Worm (Caenorhabditis elegans) whole organism, young adult: ENCODE data around the gene aat-7.

ENCODE experiments used
- B0019.2 ChIP-seq: fragments of 200-800 bp; sonication (Bioruptor generic); conservative IDR thresholded peaks from 2 replicates; pipeline ENCODE4 v1.3.6; 2022; ENCODE audit warnings: missing genetic modification reagents, missing genetic modification characterization, missing compliant biosample characterization
- F22D6.2 ChIP-seq: sonication (generic microtip); optimal IDR thresholded peaks from 2 replicates; lab custom pipeline; 2016; ENCODE audit warnings: mild to moderate bottlenecking, missing genetic modification characterization, missing compliant biosample characterization
- F37B4.10 ChIP-seq: fragments of 200-800 bp; sonication (Bioruptor generic); IDR thresholded peaks from 2 replicates; pipeline ENCODE4 v1.3.6; 2022; ENCODE audit warnings: missing genetic modification characterization, missing compliant biosample characterization
- F49E8.2 ChIP-seq: sonication (generic microtip); optimal IDR thresholded peaks from 3 replicates; lab custom pipeline; 2017; ENCODE audit warnings: missing genetic modification characterization, mild to moderate bottlenecking, missing compliant biosample characterization, antibody characterized with exemption, moderate library complexity; ENCODE audit not compliant: insufficient read depth
- F55B11.4 ChIP-seq: sonication (generic microtip); optimal IDR thresholded peaks from 2 replicates; lab custom pipeline; 2016; ENCODE audit warnings: missing compliant biosample characterization, missing genetic modification characterization, borderline replicate concordance; ENCODE audit not compliant: insufficient read depth
- F57A8.1 ChIP-seq: fragments of 200-800 bp; sonication (Bioruptor generic); optimal IDR thresholded peaks from 2 replicates; lab custom pipeline; 2018; ENCODE audit warnings: mild to moderate bottlenecking, missing genetic modification characterization, moderate library complexity, missing compliant biosample characterization
- Y67H2A.10 ChIP-seq: fragments of 200-800 bp; sonication (Bioruptor generic); conservative IDR thresholded peaks from 2 replicates; pipeline ENCODE4 v1.3.6; 2022; ENCODE audit warnings: missing genetic modification reagents, missing genetic modification characterization, missing compliant biosample characterization
- Y79H2A.3 ChIP-seq: fragments of 200-800 bp; sonication (Bioruptor generic); conservative IDR thresholded peaks from 2 replicates; pipeline ENCODE4 v1.3.6; 2022; ENCODE audit warnings: missing genetic modification reagents, missing genetic modification characterization, missing compliant biosample characterization
- ama-1 ChIP-seq, 3 experiments: fragments of 150-350 bp in 1 of 3; sonication (generic microtip) in 2 of 3; optimal IDR thresholded peaks; 2 replicates each; lab custom pipeline; 2014 to 2018; ENCODE audit warnings: missing biosample characterization in 2 of 3, missing genetic modification characterization in 2 of 3, missing genetic modification reagents in 2 of 3
- cebp-2 ChIP-seq: fragments of 200-800 bp; sonication (Bioruptor generic); IDR thresholded peaks from 2 replicates; pipeline ENCODE4 v1.3.6; 2022; ENCODE audit warnings: missing genetic modification characterization, missing compliant biosample characterization
- ceh-100 ChIP-seq: fragments of 200-800 bp; sonication (Bioruptor generic); IDR thresholded peaks from 2 replicates; pipeline ENCODE4 v1.3.6; 2022; ENCODE audit warnings: missing genetic modification reagents, missing genetic modification characterization, missing compliant biosample characterization
- ceh-40 ChIP-seq: fragments of 200-800 bp; sonication (Bioruptor generic); IDR thresholded peaks from 2 replicates; pipeline ENCODE4 v1.3.6; 2022; ENCODE audit warnings: missing genetic modification characterization, missing compliant biosample characterization
- ceh-58 ChIP-seq: fragments of 200-800 bp; sonication (Bioruptor generic); IDR thresholded peaks from 2 replicates; pipeline ENCODE4 v1.3.6; 2022; ENCODE audit warnings: missing genetic modification characterization, missing compliant biosample characterization
- ceh-79 ChIP-seq: sonication (generic microtip); optimal IDR thresholded peaks from 2 replicates; lab custom pipeline; 2017; ENCODE audit warnings: mild to moderate bottlenecking, missing genetic modification characterization, missing compliant biosample characterization
- ceh-91 ChIP-seq: fragments of 200-800 bp; sonication (Bioruptor generic); IDR thresholded peaks from 2 replicates; pipeline ENCODE4 v1.3.6; 2022; ENCODE audit warnings: missing genetic modification reagents, missing genetic modification characterization, missing compliant biosample characterization
- die-1 ChIP-seq: sonication (generic microtip); optimal IDR thresholded peaks from 2 replicates; lab custom pipeline; 2016; ENCODE audit warnings: missing genotype, mild to moderate bottlenecking, missing genetic modification characterization, missing compliant biosample characterization
- efl-1 ChIP-seq: fragments of 150-350 bp; optimal IDR thresholded peaks from 2 replicates; lab custom pipeline; 2014; ENCODE audit warnings: missing biosample characterization, missing genetic modification reagents, missing genetic modification characterization
- fkh-3 ChIP-seq: sonication (generic microtip); optimal IDR thresholded peaks from 2 replicates; lab custom pipeline; 2016; ENCODE audit warnings: mild to moderate bottlenecking, missing genetic modification characterization, missing compliant biosample characterization
- hlh-26 ChIP-seq: fragments of 200-800 bp; sonication (Bioruptor generic); conservative IDR thresholded peaks from 2 replicates; pipeline ENCODE4 v1.3.6; 2022; ENCODE audit warnings: missing genetic modification reagents, missing genetic modification characterization, missing compliant biosample characterization
- hrde-1 ChIP-seq: sonication (generic microtip); optimal IDR thresholded peaks from 2 replicates; lab custom pipeline; 2016; ENCODE audit warnings: missing genetic modification characterization, mild to moderate bottlenecking, missing compliant biosample characterization, moderate library complexity, missing genotype, missing genetic modification reagents, borderline replicate concordance
- hsf-1 ChIP-seq: fragments of 200-800 bp; sonication (Bioruptor generic); IDR thresholded peaks from 2 replicates; pipeline ENCODE4 v1.3.6; 2022; ENCODE audit warnings: missing genetic modification reagents, missing genetic modification characterization, missing compliant biosample characterization
- lag-1 ChIP-seq: fragments of 200-800 bp; sonication (Bioruptor generic); IDR thresholded peaks from 2 replicates; pipeline ENCODE4 v1.3.6; 2022; ENCODE audit warnings: missing genetic modification reagents, missing genetic modification characterization, missing compliant biosample characterization
- let-526 ChIP-seq: fragments of 200-800 bp; sonication (Bioruptor generic); IDR thresholded peaks from 2 replicates; pipeline ENCODE4 v1.3.6; 2022; ENCODE audit warnings: missing genetic modification reagents, missing genetic modification characterization, missing compliant biosample characterization
- lin-54 ChIP-seq: fragments of 200-800 bp; sonication (Bioruptor generic); optimal IDR thresholded peaks from 2 replicates; lab custom pipeline; 2018; ENCODE audit warnings: mild to moderate bottlenecking, missing genetic modification characterization, missing compliant biosample characterization
- lsl-1 ChIP-seq: fragments of 200-800 bp; sonication (Bioruptor generic); optimal IDR thresholded peaks from 2 replicates; lab custom pipeline; 2018; ENCODE audit warnings: mild to moderate bottlenecking, missing genetic modification characterization, moderate library complexity, missing compliant biosample characterization
- madf-6 ChIP-seq: fragments of 200-800 bp; sonication (Bioruptor generic); IDR thresholded peaks from 2 replicates; pipeline ENCODE4 v1.3.6; 2022; ENCODE audit warnings: missing genetic modification reagents, missing genetic modification characterization, missing compliant biosample characterization
- mcd-1 ChIP-seq: fragments of 200-800 bp; sonication (Bioruptor generic); IDR thresholded peaks from 2 replicates; pipeline ENCODE4 v1.3.6; 2022; ENCODE audit warnings: missing genetic modification reagents, missing genetic modification characterization, missing compliant biosample characterization
- nfyb-1 ChIP-seq: fragments of 200-800 bp; sonication (Bioruptor generic); IDR thresholded peaks from 2 replicates; pipeline ENCODE4 v1.3.6; 2022; ENCODE audit warnings: missing genetic modification reagents, missing genetic modification characterization, missing compliant biosample characterization
- rpc-1 ChIP-seq, 2 experiments: fragments of 150-350 bp in 1 of 2; sonication (generic microtip) in 1 of 2; optimal IDR thresholded peaks; 2 replicates each; lab custom pipeline; 2014 to 2018; ENCODE audit warnings: missing biosample characterization in 1 of 2, missing genetic modification characterization in 1 of 2, missing genetic modification reagents in 1 of 2, missing genotype in 1 of 2
- somi-1 ChIP-seq: fragments of 200-800 bp; sonication (Bioruptor generic); optimal IDR thresholded peaks from 2 replicates; lab custom pipeline; 2018; ENCODE audit warnings: mild to moderate bottlenecking, missing genetic modification characterization, missing compliant biosample characterization
- tlf-1 ChIP-seq: fragments of 200-800 bp; sonication (Bioruptor generic); optimal IDR thresholded peaks from 2 replicates; lab custom pipeline; 2018; ENCODE audit warnings: mild to moderate bottlenecking, missing genetic modification characterization, missing compliant biosample characterization
- zfh-2 ChIP-seq: fragments of 200-800 bp; sonication (Bioruptor generic); conservative IDR thresholded peaks from 2 replicates; pipeline ENCODE4 v1.3.6; 2022; ENCODE audit warnings: missing genetic modification reagents, missing genetic modification characterization, missing compliant biosample characterization
- ztf-18 ChIP-seq: sonication (generic microtip); optimal IDR thresholded peaks from 2 replicates; lab custom pipeline; 2016; ENCODE audit warnings: missing genotype, mild to moderate bottlenecking, missing genetic modification characterization, missing compliant biosample characterization
- ztf-22 ChIP-seq: fragments of 200-800 bp; sonication (Bioruptor generic); optimal IDR thresholded peaks from 2 replicates; lab custom pipeline; 2018; ENCODE audit warnings: mild to moderate bottlenecking, missing genetic modification characterization, moderate library complexity, missing compliant biosample characterization
- ztf-25 ChIP-seq: fragments of 200-800 bp; sonication (Bioruptor generic); IDR thresholded peaks from 2 replicates; pipeline ENCODE4 v1.3.6; 2022; ENCODE audit warnings: missing genetic modification reagents, missing genetic modification characterization, missing compliant biosample characterization
- ztf-6 ChIP-seq: fragments of 200-800 bp; sonication (Bioruptor generic); IDR thresholded peaks from 2 replicates; pipeline ENCODE4 v1.3.6; 2022; ENCODE audit warnings: missing genetic modification reagents, missing genetic modification characterization, missing compliant biosample characterization

Gene aat-7

DNA sequence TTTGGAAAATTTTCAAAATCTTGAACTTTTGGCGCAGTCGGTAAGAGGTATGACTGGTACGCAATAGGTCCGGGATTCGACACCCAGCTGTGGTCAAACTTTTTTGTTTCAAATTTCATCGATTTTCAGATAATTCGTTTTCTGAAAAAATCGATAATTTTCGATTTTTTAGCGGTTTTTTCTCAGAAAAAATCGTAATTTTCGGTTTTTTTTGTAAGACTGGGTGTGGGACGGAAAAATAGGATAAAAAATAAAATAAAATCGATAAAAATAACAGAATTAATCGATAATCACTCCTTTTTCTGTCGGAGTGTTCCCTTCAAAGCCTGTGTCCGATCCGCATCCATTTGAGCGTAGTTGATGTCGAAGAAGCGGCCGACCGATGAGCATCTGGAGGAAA, 17.9 kb upstream of the aat-7 start:
- TF ChIP-seq madf-6 (GFP tag; lab: Robert Waterston, UW), result no peak
- no peak for TF ChIP-seq rpc-1 (optimal IDR thresholded peaks at IDR 0.05; lab: Kevin White, UChicago)
- peak; percentile 4 for TF ChIP-seq rpc-1 (tag; optimal IDR thresholded peaks at IDR 0.05; lab: Kevin White, UChicago)

DNA sequence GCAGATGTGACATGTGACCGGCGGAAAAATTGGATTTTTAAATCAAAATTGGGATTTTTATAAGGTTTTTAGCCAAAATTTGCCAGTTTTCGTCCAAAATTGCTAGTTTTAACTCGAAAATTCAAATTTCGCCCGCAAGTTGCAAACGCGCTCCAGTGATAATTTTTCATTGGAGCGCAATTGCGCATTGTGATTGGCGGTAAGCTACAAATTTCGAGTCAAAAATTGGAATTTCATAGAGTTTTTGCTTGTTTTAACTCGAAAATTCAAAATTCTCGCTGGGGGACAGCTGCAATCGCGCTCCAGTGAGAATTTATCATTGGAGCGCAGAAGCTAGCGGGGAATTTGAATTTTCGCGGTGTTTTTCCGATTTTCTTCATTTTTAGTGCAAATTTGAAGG, 17.3 kb upstream of the aat-7 start:
- no peak for TF ChIP-seq ztf-6
- peak; percentile 83 for TF ChIP-seq mcd-1 (GFP tag; lab: Robert Waterston, UW)
- TF ChIP-seq Y67H2A.10 (GFP tag; lab: Robert Waterston, UW), result no peak
- TF ChIP-seq somi-1, result no peak
- TF ChIP-seq ceh-58 (GFP tag; lab: Robert Waterston, UW), result no peak
- TF ChIP-seq efl-1 (GFP tag; lab: Kevin White, UChicago), result peak; percentile 33
- no peak for TF ChIP-seq ceh-40 (GFP tag; lab: Robert Waterston, UW)
- no peak for TF ChIP-seq ceh-91 (GFP tag; lab: Robert Waterston, UW)
- TF ChIP-seq F49E8.2, result peak; percentile 26
- no peak for TF ChIP-seq die-1
- peak; percentile 46 for TF ChIP-seq lsl-1 (GFP tag; lab: Kevin White, UChicago)
- TF ChIP-seq lin-54 (GFP tag; lab: Kevin White, UChicago), result peak; percentile 57
- TF ChIP-seq ceh-79 (tag; lab: Kevin White, UChicago), result no peak
- TF ChIP-seq hsf-1 (GFP tag; lab: Robert Waterston, UW), result no peak
- no peak for TF ChIP-seq lag-1 (GFP tag; lab: Robert Waterston, UW)
- TF ChIP-seq, all 124 proteins: peak for 5

DNA sequence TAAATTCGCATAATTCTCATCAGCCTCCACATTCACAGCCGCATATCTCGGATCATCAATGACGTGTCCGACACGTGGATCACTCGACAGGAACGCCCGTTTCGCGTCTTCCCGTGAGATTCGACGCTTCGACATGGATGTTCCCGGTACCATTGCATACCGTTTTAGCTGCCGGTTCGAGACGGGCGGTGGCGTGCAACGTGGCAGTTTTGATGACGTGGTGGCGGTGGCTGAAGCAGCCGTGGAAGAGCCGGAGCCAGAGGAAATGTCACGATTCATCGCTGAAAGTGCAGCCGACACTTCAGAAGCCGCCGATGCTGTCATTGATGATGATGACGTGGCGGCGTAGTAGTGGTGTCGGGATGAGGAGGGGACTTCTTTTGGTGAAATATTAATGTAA, 15.1 kb upstream of the aat-7 start:
- TF ChIP-seq F37B4.10 (no peak), zfh-2 (peak; percentile 70)

DNA sequence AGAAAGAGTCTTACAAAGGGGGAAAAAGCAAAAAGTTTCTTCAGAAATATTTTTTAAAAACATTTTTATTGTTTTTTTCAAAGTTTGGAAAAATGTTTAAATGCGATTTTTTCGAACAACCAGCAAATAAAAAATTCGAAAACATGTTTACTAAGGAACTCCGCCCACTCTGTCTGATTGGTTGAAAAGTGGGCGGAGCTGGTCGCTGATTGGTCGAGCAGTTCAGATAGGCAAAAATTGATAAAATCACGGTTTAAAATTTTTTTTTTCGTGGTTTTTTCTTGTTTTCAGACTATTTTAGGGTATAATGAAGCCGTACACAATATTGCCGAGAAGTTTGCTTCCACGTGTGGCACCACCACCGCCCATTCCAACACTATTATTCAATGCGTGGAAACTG, 14.5 kb upstream of the aat-7 start:
- TF ChIP-seq cebp-2 (GFP tag; lab: Robert Waterston, UW) (no peak), ztf-22 (GFP tag; lab: Kevin White, UChicago) (no peak), zfh-2 (no peak), hlh-26 (GFP tag; lab: Robert Waterston, UW) (no peak)

DNA sequence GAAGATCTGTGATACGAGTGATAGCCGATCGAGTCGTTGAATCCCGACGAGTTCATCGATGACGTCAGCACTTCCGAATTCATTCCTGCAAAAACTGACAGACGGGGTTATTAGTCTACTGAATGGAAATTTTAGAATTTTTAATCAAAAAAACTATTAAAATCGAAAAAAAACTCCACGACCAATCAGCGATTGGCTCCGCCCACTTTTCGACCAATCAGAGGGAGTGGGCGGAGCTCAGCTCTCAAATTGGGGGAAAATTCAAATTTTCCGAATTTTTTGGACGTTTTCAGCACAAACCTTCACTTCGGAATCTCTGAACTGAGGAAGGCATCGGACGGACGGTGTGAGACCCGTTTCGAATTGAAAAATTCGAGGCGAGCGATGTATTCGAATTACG, 13.7 kb upstream of the aat-7 start:
- TF ChIP-seq ama-1 (optimal IDR thresholded peaks at IDR 0.05; lab: Kevin White, UChicago), result no peak
- no peak for TF ChIP-seq ama-1 (GFP tag; optimal IDR thresholded peaks at IDR 0.05; lab: Kevin White, UChicago)
- TF ChIP-seq Y79H2A.3 (GFP tag; lab: Robert Waterston, UW), result no peak
- TF ChIP-seq B0019.2 (GFP tag; lab: Robert Waterston, UW), result no peak
- TF ChIP-seq ceh-100 (GFP tag; lab: Robert Waterston, UW), result no peak
- TF ChIP-seq ztf-25 (GFP tag; lab: Robert Waterston, UW), result no peak
- TF ChIP-seq F22D6.2 (tag; lab: Kevin White, UChicago), result no peak
- TF ChIP-seq nfyb-1 (GFP tag; lab: Robert Waterston, UW), result peak; percentile 83

DNA sequence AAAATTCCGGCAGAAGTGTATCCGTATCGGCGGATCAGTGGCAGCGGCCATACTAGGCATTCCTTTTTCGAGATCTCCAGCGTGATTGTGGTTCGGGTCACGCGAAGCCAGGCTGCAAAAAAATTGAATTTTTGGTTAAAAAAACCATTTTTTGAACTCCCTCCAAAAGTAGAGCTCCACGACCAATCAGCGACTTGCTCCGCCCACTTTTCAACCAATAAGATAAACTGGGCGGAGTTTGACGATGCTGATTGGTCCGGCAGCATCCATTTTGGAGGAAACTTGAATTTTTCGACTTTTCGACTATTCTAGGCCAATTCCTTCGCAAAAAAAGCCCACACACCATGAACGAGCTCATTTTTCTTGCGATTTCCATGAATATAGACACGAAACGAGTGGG, 12.2 kb upstream of the aat-7 start:
- no peak for TF ChIP-seq ceh-58 (GFP tag; lab: Robert Waterston, UW)
- no peak for TF ChIP-seq fkh-3
- TF ChIP-seq madf-6 (GFP tag; lab: Robert Waterston, UW), result no peak
- no peak for TF ChIP-seq hrde-1 (tag; lab: Kevin White, UChicago)
- TF ChIP-seq ceh-40 (GFP tag; lab: Robert Waterston, UW), result no peak
- no peak for TF ChIP-seq let-526 (GFP tag; lab: Robert Waterston, UW)
- TF ChIP-seq F55B11.4, result no peak
- TF ChIP-seq ztf-18, result no peak
- no peak for TF ChIP-seq F49E8.2
- no peak for TF ChIP-seq tlf-1
- no peak for TF ChIP-seq hlh-26 (GFP tag; lab: Robert Waterston, UW)
- TF ChIP-seq F57A8.1, result no peak
